Fruit fly (Drosophila melanogaster): Measurements from ENCODE around the gene CG32212.
"Not testable (repeated sequence)": the region's sequence is repeated elsewhere in the genome, so short reads cannot be mapped to it uniquely, and the experiment has no call there.

DNA sequence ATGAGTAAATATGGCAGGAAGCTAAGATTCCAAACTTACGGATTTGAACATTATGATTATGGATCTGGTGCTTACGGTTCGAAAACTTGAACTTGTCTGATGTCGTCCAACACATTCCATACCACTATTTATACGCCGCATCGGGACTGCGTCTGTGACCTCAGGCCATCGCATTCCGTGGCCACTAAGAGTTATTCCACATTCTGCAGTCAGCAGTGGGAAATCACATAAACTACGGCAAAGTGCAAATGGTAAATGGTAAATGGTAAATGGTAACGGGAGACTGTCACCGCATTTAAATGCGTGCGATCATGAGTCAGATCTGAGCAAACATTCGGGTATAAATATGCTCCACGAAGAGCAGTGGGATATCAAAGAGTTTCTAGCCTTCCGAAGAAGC lies 20.4 kb upstream of the CG32212 start, which contains the start of the genes CG14096 and CG32214:
- not testable (repeated sequence) for TF ChIP-seq pan (optimal IDR thresholded peaks at IDR 0.05); EcR (GFP tag; optimal IDR thresholded peaks at IDR 0.05); CG8478 (optimal IDR thresholded peaks at IDR 0.05)
